Worm (Caenorhabditis elegans) whole organism, L2 larva: ENCODE measurements around the gene alkb-7.

Source experiments
- C34F6.9 ChIP-seq: fragments of 150-350 bp; optimal IDR thresholded peaks from 2 replicates; lab custom pipeline; 2014; ENCODE audit warnings: missing biosample characterization, missing genetic modification characterization
- F13H6.1 ChIP-seq: sonication (generic microtip); optimal IDR thresholded peaks from 2 replicates; lab custom pipeline; 2016; ENCODE audit warnings: missing genetic modification characterization, missing compliant biosample characterization
- R02D3.7 ChIP-seq: fragments of 150-350 bp; optimal IDR thresholded peaks from 2 replicates; lab custom pipeline; 2014; ENCODE audit warnings: missing biosample characterization, missing genetic modification characterization
- Y55F3AM.14 ChIP-seq: fragments of 200-800 bp; sonication (Bioruptor generic); optimal IDR thresholded peaks from 2 replicates; lab custom pipeline; 2018; ENCODE audit warnings: mild to moderate bottlenecking, missing genetic modification characterization, missing compliant biosample characterization
- ZK546.5 ChIP-seq: sonication (generic microtip); optimal IDR thresholded peaks from 2 replicates; lab custom pipeline; 2017; ENCODE audit warnings: missing biosample characterization, missing genetic modification characterization
- alr-1 ChIP-seq: fragments of 150-350 bp; optimal IDR thresholded peaks from 2 replicates; lab custom pipeline; 2014; ENCODE audit warnings: missing biosample characterization, missing genetic modification characterization
- aly-2 ChIP-seq: fragments of 150-350 bp; optimal IDR thresholded peaks from 2 replicates; lab custom pipeline; 2014; ENCODE audit warnings: missing biosample characterization, missing genetic modification characterization
- ama-1 ChIP-seq: fragments of 150-350 bp; optimal IDR thresholded peaks from 2 replicates; lab custom pipeline; 2018; ENCODE audit warnings: inconsistent platforms
- blmp-1 ChIP-seq: sonication (generic microtip); optimal IDR thresholded peaks from 2 replicates; lab custom pipeline; 2017; ENCODE audit warnings: missing genetic modification characterization, mild to moderate bottlenecking, missing compliant biosample characterization, antibody characterized with exemption, moderate library complexity; ENCODE audit not compliant: insufficient read depth
- ceh-16 ChIP-seq: fragments of 150-350 bp; optimal IDR thresholded peaks from 2 replicates; lab custom pipeline; 2014; ENCODE audit warnings: missing biosample characterization, missing genetic modification characterization
- ceh-82 ChIP-seq: fragments of 150-350 bp; optimal IDR thresholded peaks from 2 replicates; lab custom pipeline; 2014; ENCODE audit warnings: missing biosample characterization, missing genetic modification characterization
- crh-2 ChIP-seq: sonication (generic microtip); optimal IDR thresholded peaks from 2 replicates; lab custom pipeline; 2017; ENCODE audit warnings: missing biosample characterization, missing genetic modification characterization
- dmd-4 ChIP-seq: sonication (generic microtip); optimal IDR thresholded peaks from 2 replicates; lab custom pipeline; 2017; ENCODE audit warnings: missing biosample characterization, missing genetic modification characterization
- egl-27 ChIP-seq: sonication (generic microtip); optimal IDR thresholded peaks from 3 replicates; lab custom pipeline; 2017; ENCODE audit warnings: missing biosample characterization, missing genetic modification reagents, missing genetic modification characterization
- elt-1 ChIP-seq: fragments of 150-350 bp; optimal IDR thresholded peaks from 2 replicates; lab custom pipeline; 2014; ENCODE audit warnings: missing biosample characterization, missing genetic modification characterization
- elt-3 ChIP-seq: sonication (generic microtip); optimal IDR thresholded peaks from 2 replicates; lab custom pipeline; 2017; ENCODE audit warnings: missing biosample characterization, missing genetic modification characterization
- fos-1 ChIP-seq: fragments of 150-350 bp; optimal IDR thresholded peaks from 2 replicates; lab custom pipeline; 2014; ENCODE audit warnings: missing biosample characterization, missing genetic modification characterization
- gmeb-1 ChIP-seq: fragments of 150-350 bp; optimal IDR thresholded peaks from 2 replicates; lab custom pipeline; 2014; ENCODE audit warnings: missing biosample characterization, missing genetic modification characterization
- lin-11 ChIP-seq: fragments of 150-350 bp; sonication (generic microtip); optimal IDR thresholded peaks from 2 replicates; lab custom pipeline; 2014; ENCODE audit warnings: missing biosample characterization, missing genetic modification characterization, inconsistent platforms, mixed read lengths
- lin-13 ChIP-seq: fragments of 150-350 bp; optimal IDR thresholded peaks from 2 replicates; lab custom pipeline; 2014; ENCODE audit warnings: missing biosample characterization, missing genetic modification reagents, missing genetic modification characterization
- lin-39 ChIP-seq: fragments of 150-350 bp; optimal IDR thresholded peaks from 2 replicates; lab custom pipeline; 2014; ENCODE audit warnings: missing biosample characterization, missing genetic modification reagents, missing genetic modification characterization
- lsy-2 ChIP-seq, 2 experiments: fragments of 150-350 bp in 1 of 2; sonication (generic microtip) in 1 of 2; optimal IDR thresholded peaks; 2 replicates each; lab custom pipeline; 2014 to 2017; ENCODE audit warnings: missing biosample characterization in 2 of 2, missing genetic modification characterization in 2 of 2
- mab-5 ChIP-seq: fragments of 150-350 bp; optimal IDR thresholded peaks from 2 replicates; lab custom pipeline; 2014; ENCODE audit warnings: missing biosample characterization, missing genetic modification characterization
- mbf-1 ChIP-seq: sonication (generic microtip); optimal IDR thresholded peaks from 2 replicates; lab custom pipeline; 2017; ENCODE audit warnings: missing biosample characterization, missing genetic modification characterization
- mdl-1 ChIP-seq, 2 experiments: fragments of 150-350 bp in 1 of 2; sonication (generic microtip) in 1 of 2; optimal IDR thresholded peaks; 2 replicates each; lab custom pipeline; 2017; ENCODE audit warnings: missing biosample characterization in 2 of 2, missing genetic modification characterization in 2 of 2
- nhr-10 ChIP-seq: sonication (generic microtip); optimal IDR thresholded peaks from 2 replicates; lab custom pipeline; 2017; ENCODE audit warnings: missing biosample characterization, missing genetic modification characterization
- nhr-11 ChIP-seq: fragments of 150-350 bp; optimal IDR thresholded peaks from 2 replicates; lab custom pipeline; 2014; ENCODE audit warnings: missing biosample characterization, missing genetic modification characterization
- nhr-12 ChIP-seq: fragments of 150-350 bp; optimal IDR thresholded peaks from 2 replicates; lab custom pipeline; 2014; ENCODE audit warnings: missing biosample characterization, missing genetic modification characterization
- nhr-129 ChIP-seq: fragments of 150-350 bp; optimal IDR thresholded peaks from 2 replicates; lab custom pipeline; 2014; ENCODE audit warnings: missing biosample characterization, missing genetic modification characterization
- nhr-21 ChIP-seq: fragments of 150-350 bp; optimal IDR thresholded peaks from 2 replicates; lab custom pipeline; 2014; ENCODE audit warnings: missing biosample characterization, missing genetic modification characterization
- nhr-23 ChIP-seq: fragments of 150-350 bp; optimal IDR thresholded peaks from 2 replicates; lab custom pipeline; 2014; ENCODE audit warnings: missing biosample characterization, missing genetic modification reagents, missing genetic modification characterization
- nhr-237 ChIP-seq: fragments of 150-350 bp; optimal IDR thresholded peaks from 2 replicates; lab custom pipeline; 2014; ENCODE audit warnings: missing biosample characterization, missing genetic modification characterization
- nhr-25 ChIP-seq: fragments of 150-350 bp; sonication (generic microtip); optimal IDR thresholded peaks from 3 replicates; lab custom pipeline; 2014; ENCODE audit warnings: missing biosample characterization, missing genetic modification characterization
- nhr-6 ChIP-seq: fragments of 150-350 bp; optimal IDR thresholded peaks from 2 replicates; lab custom pipeline; 2014; ENCODE audit warnings: missing biosample characterization, missing genetic modification characterization
- nhr-77 ChIP-seq: fragments of 150-350 bp; optimal IDR thresholded peaks from 2 replicates; lab custom pipeline; 2014; ENCODE audit warnings: missing biosample characterization, missing genetic modification characterization
- peb-1 ChIP-seq: fragments of 150-350 bp; optimal IDR thresholded peaks from 2 replicates; lab custom pipeline; 2014; ENCODE audit warnings: missing biosample characterization, missing genetic modification characterization
- sem-4 ChIP-seq: fragments of 150-350 bp; optimal IDR thresholded peaks from 2 replicates; lab custom pipeline; 2014; ENCODE audit warnings: missing biosample characterization, missing genetic modification reagents, missing genetic modification characterization
- skn-1 ChIP-seq: sonication (generic microtip); optimal IDR thresholded peaks from 2 replicates; lab custom pipeline; 2017; ENCODE audit warnings: missing biosample characterization, missing genetic modification characterization
- sma-3 ChIP-seq: sonication (generic microtip); optimal IDR thresholded peaks from 2 replicates; lab custom pipeline; 2016; ENCODE audit warnings: missing genetic modification reagents, missing genetic modification characterization, missing compliant biosample characterization
- sma-9 ChIP-seq, 2 experiments: fragments of 150-350 bp in 1 of 2; sonication (generic microtip) in 1 of 2; optimal IDR thresholded peaks; 2 replicates each; lab custom pipeline; 2014 to 2016; ENCODE audit warnings: missing genetic modification characterization in 2 of 2, mild to moderate bottlenecking in 1 of 2, missing biosample characterization in 1 of 2, missing compliant biosample characterization in 1 of 2, missing genetic modification reagents in 1 of 2, moderate library complexity in 1 of 2
- snpc-4 ChIP-seq: fragments of 150-350 bp; optimal IDR thresholded peaks from 2 replicates; lab custom pipeline; 2014; ENCODE audit warnings: missing biosample characterization, missing genetic modification characterization
- unc-39 ChIP-seq: fragments of 150-350 bp; optimal IDR thresholded peaks from 2 replicates; lab custom pipeline; 2014; ENCODE audit warnings: missing biosample characterization, missing genetic modification characterization
- unc-55 ChIP-seq: fragments of 150-350 bp; sonication (generic microtip); optimal IDR thresholded peaks from 3 replicates; lab custom pipeline; 2014; ENCODE audit warnings: missing biosample characterization, missing genetic modification reagents, missing genetic modification characterization
- unc-62 ChIP-seq: fragments of 150-350 bp; optimal IDR thresholded peaks from 2 replicates; lab custom pipeline; 2014; ENCODE audit warnings: missing biosample characterization, missing genetic modification reagents, missing genetic modification characterization
- zag-1 ChIP-seq: fragments of 150-350 bp; optimal IDR thresholded peaks from 2 replicates; lab custom pipeline; 2014; ENCODE audit warnings: missing biosample characterization, missing genetic modification characterization
- ztf-1 ChIP-seq: fragments of 200-800 bp; sonication (Bioruptor generic); conservative IDR thresholded peaks from 2 replicates; pipeline ENCODE4 v1.3.6; 2022; ENCODE audit warnings: missing genetic modification characterization, missing compliant biosample characterization
- ztf-11 ChIP-seq: sonication (generic microtip); optimal IDR thresholded peaks from 2 replicates; lab custom pipeline; 2017; ENCODE audit warnings: missing biosample characterization, missing genetic modification characterization
- ztf-4 ChIP-seq: fragments of 150-350 bp; optimal IDR thresholded peaks from 2 replicates; lab custom pipeline; 2014; ENCODE audit warnings: missing biosample characterization, missing genetic modification characterization

Gene alkb-7

DNA sequence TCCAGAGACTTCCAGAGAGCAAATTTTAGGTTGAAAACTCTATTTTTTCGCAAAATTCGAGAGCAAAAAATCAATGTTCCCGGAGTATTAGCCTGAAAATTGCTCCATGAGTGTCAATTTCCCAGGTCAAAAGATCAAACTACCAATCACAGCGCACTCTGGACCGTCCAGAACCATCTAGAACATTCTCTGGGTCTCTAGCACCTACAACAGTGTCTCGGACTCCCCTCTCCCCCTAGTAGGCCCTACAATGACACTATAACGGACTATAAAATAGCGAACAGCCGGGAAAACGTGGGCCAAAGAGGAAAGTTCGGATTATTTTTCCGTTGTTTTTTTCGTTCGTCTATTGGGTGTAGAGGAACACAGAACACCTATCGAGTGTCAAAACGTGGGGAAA lies 11.4 kb upstream of the alkb-7 start:
- TF ChIP-seq elt-1 (tag; lab: Kevin White, UChicago) (no peak), Y55F3AM.14 (GFP tag; lab: Kevin White, UChicago) (no peak)

DNA sequence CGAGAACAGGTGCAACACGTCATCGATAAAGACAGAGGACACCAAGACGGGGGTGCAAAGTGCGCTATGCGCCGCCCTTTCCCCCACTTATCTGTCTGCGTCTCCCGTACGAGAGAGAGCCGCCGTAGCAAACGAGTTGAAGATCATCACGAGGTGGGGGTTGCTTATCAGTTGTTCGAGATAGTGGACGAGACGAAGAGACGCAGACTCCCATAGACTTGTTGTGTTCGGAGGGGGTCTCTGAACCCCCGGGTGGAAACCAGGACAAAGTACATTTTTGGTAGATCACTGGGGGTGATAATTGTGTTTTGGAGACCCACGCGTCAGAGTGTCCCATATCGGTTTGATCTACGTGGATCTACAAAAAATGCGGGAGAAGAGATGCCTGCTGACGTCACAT lies 10.9 kb upstream of the alkb-7 start:
- TF ChIP-seq mbf-1 (tag; lab: Kevin White, UChicago) (no peak), fos-1 (peak; percentile 53), ZK546.5 (tag; lab: Kevin White, UChicago) (no peak), lsy-2 (tag; optimal IDR thresholded peaks at IDR 0.05; lab: Kevin White, UChicago) (peak in 1 of 2 experiments; percentile 80), lin-13 (GFP tag; lab: Kevin White, UChicago) (peak; percentile 3), nhr-11 (tag; lab: Kevin White, UChicago) (no peak), nhr-25 (peak; percentile 91), nhr-23 (tag; lab: Kevin White, UChicago) (no peak), crh-2 (tag; lab: Kevin White, UChicago) (peak; percentile 87), elt-1 (tag; lab: Kevin White, UChicago) (peak; percentile 55), sma-9 (GFP tag; optimal IDR thresholded peaks at IDR 0.05; lab: Kevin White, UChicago) (peak; percentile 97), sma-9 (tag; optimal IDR thresholded peaks at IDR 0.05; lab: Kevin White, UChicago) (no peak), ceh-82 (tag; lab: Kevin White, UChicago) (no peak), alr-1 (tag; lab: Kevin White, UChicago) (no peak), nhr-10 (no peak), lin-11 (peak; percentile 15), C34F6.9 (tag; lab: Kevin White, UChicago) (peak; percentile 54), Y55F3AM.14 (GFP tag; lab: Kevin White, UChicago) (peak; percentile 67), sma-3 (peak; percentile 96), nhr-6 (tag; lab: Kevin White, UChicago) (no peak), nhr-129 (tag; lab: Kevin White, UChicago) (peak; percentile 80), ama-1 (lab: Kevin White, UChicago) (no peak), mdl-1 (tag; optimal IDR thresholded peaks at IDR 0.05; lab: Kevin White, UChicago) (peak; percentile 73 to 80), snpc-4 (tag; lab: Kevin White, UChicago) (no peak), skn-1 (no peak), aly-2 (tag; lab: Kevin White, UChicago) (no peak), blmp-1 (tag; lab: Kevin White, UChicago) (peak; percentile 62), R02D3.7 (tag; lab: Kevin White, UChicago) (no peak), ceh-16 (tag; lab: Kevin White, UChicago) (peak; percentile 57), nhr-12 (tag; lab: Kevin White, UChicago) (no peak), unc-62 (GFP tag; lab: Kevin White, UChicago) (no peak), sem-4 (tag; lab: Kevin White, UChicago) (peak; percentile 43), nhr-77 (tag; lab: Kevin White, UChicago) (peak; percentile 41), ztf-11 (tag; lab: Kevin White, UChicago) (no peak), nhr-21 (tag; lab: Kevin White, UChicago) (peak; percentile 96), peb-1 (tag; lab: Kevin White, UChicago) (no peak), gmeb-1 (tag; lab: Kevin White, UChicago) (peak; percentile 77), unc-39 (tag; lab: Kevin White, UChicago) (no peak), mab-5 (tag; lab: Kevin White, UChicago) (no peak), lin-39 (tag; lab: Kevin White, UChicago) (no peak), egl-27 (tag; lab: Kevin White, UChicago) (peak; percentile 79), unc-55 (GFP tag; lab: Kevin White, UChicago) (no peak), ztf-1 (0 out of 2 replicates have a peak, but pooled peaks have one; percentile 71), nhr-237 (tag; lab: Kevin White, UChicago) (peak; percentile 2), dmd-4 (tag; lab: Kevin White, UChicago) (no peak), elt-3 (tag; lab: Kevin White, UChicago) (no peak), ztf-4 (tag; lab: Kevin White, UChicago) (peak; percentile 92), zag-1 (tag; lab: Kevin White, UChicago) (no peak), F13H6.1 (tag; lab: Kevin White, UChicago) (peak; percentile 91)
- TF ChIP-seq, all 48 proteins: peak for 24
